Worm (Caenorhabditis elegans): Measurements from ENCODE around the gene F02A9.1.

The F02A9.1 gene

ce11 chrIII:9058959-9059534 is 18.6 kb downstream of the F02A9.1 start, which contains the start of gene gst-1 (continued):
- no peak for TF ChIP-seq F57A8.1 (GFP tag; optimal IDR thresholded peaks at IDR 0.05)
- TF ChIP-seq attf-5 (GFP tag; optimal IDR thresholded peaks at IDR 0.05): no peak
- no peak for TF ChIP-seq nfyb-1 (GFP tag; IDR thresholded peaks at IDR 0.05)
- TF ChIP-seq C17E4.6 (GFP tag; IDR thresholded peaks at IDR 0.05): 0 out of 2 replicates have a peak, but pooled peaks have one; percentile 29
- no peak for TF ChIP-seq rec-8 (tag; optimal IDR thresholded peaks at IDR 0.05)
- no peak for TF ChIP-seq nfya-2 (GFP tag; IDR thresholded peaks at IDR 0.05)
- peak; percentile 2 for TF ChIP-seq ceh-27 (GFP tag; optimal IDR thresholded peaks at IDR 0.05)
- no peak for TF ChIP-seq mes-4 (tag; optimal IDR thresholded peaks at IDR 0.05)
- TF ChIP-seq hsf-1 (GFP tag; IDR thresholded peaks at IDR 0.05): peak; percentile 92
- TF ChIP-seq zfh-2 (GFP tag; conservative IDR thresholded peaks at IDR 0.05): no peak
- TF ChIP-seq athp-1 (tag; optimal IDR thresholded peaks at IDR 0.05): no peak
- TF ChIP-seq mxl-1 (tag; optimal IDR thresholded peaks at IDR 0.05): no peak
- TF ChIP-seq F10E7.11 (tag; optimal IDR thresholded peaks at IDR 0.05): no peak
- no peak for TF ChIP-seq F33H1.4 (GFP tag; IDR thresholded peaks at IDR 0.05)
- peak; percentile 35 for TF ChIP-seq ztf-22 (GFP tag; optimal IDR thresholded peaks at IDR 0.05)
- TF ChIP-seq Y53G8AR.9 (GFP tag; conservative IDR thresholded peaks at IDR 0.05): no peak
- TF ChIP-seq Y53F4B.3 (GFP tag; IDR thresholded peaks at IDR 0.05): no peak
- TF ChIP-seq aptf-2 (GFP tag; conservative IDR thresholded peaks at IDR 0.05): no peak
- no peak for TF ChIP-seq dpl-1 (GFP tag; optimal IDR thresholded peaks at IDR 0.05)
- TF ChIP-seq madf-10 (tag; optimal IDR thresholded peaks at IDR 0.05): no peak
- no peak for TF ChIP-seq tbx-9 (tag; optimal IDR thresholded peaks at IDR 0.05; ENCODE audit: borderline replicate concordance)
- no peak for TF ChIP-seq ets-4 (GFP tag; optimal IDR thresholded peaks at IDR 0.05)
- no peak for TF ChIP-seq repo-1 (tag; optimal IDR thresholded peaks at IDR 0.05)
- TF ChIP-seq unc-130 (GFP tag; optimal IDR thresholded peaks at IDR 0.05): no peak
- TF ChIP-seq efl-1 (GFP tag; optimal IDR thresholded peaks at IDR 0.05): peak; percentile 10
- TF ChIP-seq snpc-1.3 (tag; optimal IDR thresholded peaks at IDR 0.05; ENCODE audit: insufficient read depth): peak; percentile 40
- TF ChIP-seq K12H6.12 (tag; optimal IDR thresholded peaks at IDR 0.05): no peak
- TF ChIP-seq F52B5.7 (tag; optimal IDR thresholded peaks at IDR 0.05): no peak
- TF ChIP-seq xnd-1 (tag; optimal IDR thresholded peaks at IDR 0.05): peak; percentile 2
- TF ChIP-seq ztf-3 (GFP tag; optimal IDR thresholded peaks at IDR 0.05): no peak
- peak; percentile 44; the same call in 1 of the 2 replicates for TF ChIP-seq B0336.3 (GFP tag; IDR thresholded peaks at IDR 0.05)
- no peak for TF ChIP-seq Y95B8A.8 (GFP tag; IDR thresholded peaks at IDR 0.05)
- no peak for TF ChIP-seq sea-2 (GFP tag; IDR thresholded peaks at IDR 0.05)
- TF ChIP-seq F39B2.1 (GFP tag; IDR thresholded peaks at IDR 0.05): no peak
- TF ChIP-seq chd-7 (tag; optimal IDR thresholded peaks at IDR 0.05): no peak
- no peak for TF ChIP-seq somi-1 (GFP tag; optimal IDR thresholded peaks at IDR 0.05)
- no peak for TF ChIP-seq F37B4.10 (GFP tag; IDR thresholded peaks at IDR 0.05)
- TF ChIP-seq lir-1 (GFP tag; conservative IDR thresholded peaks at IDR 0.05): no peak
- TF ChIP-seq hlh-12 (tag; optimal IDR thresholded peaks at IDR 0.05): no peak
- no peak for TF ChIP-seq sptf-2 (GFP tag; optimal IDR thresholded peaks at IDR 0.05)
- no peak for TF ChIP-seq attf-3 (GFP tag; conservative IDR thresholded peaks at IDR 0.05)
- 0 out of 2 replicates have a peak, but pooled peaks have one; percentile 7 for TF ChIP-seq rcor-1 (GFP tag; IDR thresholded peaks at IDR 0.05)
- no peak for TF ChIP-seq hlh-26 (GFP tag; conservative IDR thresholded peaks at IDR 0.05)
- TF ChIP-seq T26A5.8 (tag; optimal IDR thresholded peaks at IDR 0.05): no peak
- TF ChIP-seq ceh-58 (GFP tag; IDR thresholded peaks at IDR 0.05): no peak
- no peak for TF ChIP-seq egl-18 (GFP tag; IDR thresholded peaks at IDR 0.05)
- TF ChIP-seq cebp-1 (GFP tag; IDR thresholded peaks at IDR 0.05): no peak
- peak; percentile 26 for TF ChIP-seq cebp-1 (tag; optimal IDR thresholded peaks at IDR 0.05)
- TF ChIP-seq hrde-1 (tag; optimal IDR thresholded peaks at IDR 0.05; ENCODE audit: borderline replicate concordance): no peak
